Worm (Caenorhabditis elegans): ENCODE measurements around the gene W02D7.6.

W02D7.6 gene

DNA sequence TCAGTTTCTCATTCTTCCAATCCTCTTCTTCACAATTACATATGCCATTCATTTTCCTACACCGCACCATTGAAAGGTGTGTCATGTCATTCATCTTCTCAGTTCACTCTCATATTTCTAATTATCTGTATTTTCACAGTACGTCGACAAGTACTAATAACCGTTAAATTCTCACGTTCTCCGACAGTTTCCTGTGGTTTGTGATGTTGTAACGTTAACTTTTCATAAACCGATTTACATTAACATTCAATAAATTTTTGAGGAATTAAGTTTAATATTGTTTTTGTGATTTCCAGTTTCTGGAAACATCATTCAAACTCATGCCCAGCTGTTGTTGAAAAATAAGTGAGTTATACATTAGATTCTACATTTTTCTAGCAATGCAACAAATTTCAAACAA, 33.1 kb upstream of the W02D7.6 start, which contains the start of gene tmd-2:
Gene tmd-2 (plus strand): TSS at position 301 of the 400 bp plus-strand sequence.
- TF ChIP-seq sma-9 (GFP tag; optimal IDR thresholded peaks at IDR 0.05) (no peak), sma-9 (tag; optimal IDR thresholded peaks at IDR 0.05) (no peak), sem-4 (tag; optimal IDR thresholded peaks at IDR 0.05) (no peak), ama-1 (optimal IDR thresholded peaks at IDR 0.05) (no peak), lin-13 (GFP tag; optimal IDR thresholded peaks at IDR 0.05) (no peak), crh-2 (tag; optimal IDR thresholded peaks at IDR 0.05) (no peak), ceh-16 (tag; optimal IDR thresholded peaks at IDR 0.05) (no peak), ztf-11 (tag; optimal IDR thresholded peaks at IDR 0.05) (no peak), nhr-25 (tag; optimal IDR thresholded peaks at IDR 0.05) (no peak), egl-27 (tag; optimal IDR thresholded peaks at IDR 0.05) (no peak), skn-1 (tag; optimal IDR thresholded peaks at IDR 0.05) (no peak), nhr-129 (tag; optimal IDR thresholded peaks at IDR 0.05) (no peak), F13H6.1 (tag; optimal IDR thresholded peaks at IDR 0.05) (no peak), nhr-237 (tag; optimal IDR thresholded peaks at IDR 0.05) (no peak), nhr-21 (tag; optimal IDR thresholded peaks at IDR 0.05) (no peak), C34F6.9 (tag; optimal IDR thresholded peaks at IDR 0.05) (no peak), ztf-1 (GFP tag; conservative IDR thresholded peaks at IDR 0.05) (no peak), zag-1 (tag; optimal IDR thresholded peaks at IDR 0.05) (no peak)

DNA sequence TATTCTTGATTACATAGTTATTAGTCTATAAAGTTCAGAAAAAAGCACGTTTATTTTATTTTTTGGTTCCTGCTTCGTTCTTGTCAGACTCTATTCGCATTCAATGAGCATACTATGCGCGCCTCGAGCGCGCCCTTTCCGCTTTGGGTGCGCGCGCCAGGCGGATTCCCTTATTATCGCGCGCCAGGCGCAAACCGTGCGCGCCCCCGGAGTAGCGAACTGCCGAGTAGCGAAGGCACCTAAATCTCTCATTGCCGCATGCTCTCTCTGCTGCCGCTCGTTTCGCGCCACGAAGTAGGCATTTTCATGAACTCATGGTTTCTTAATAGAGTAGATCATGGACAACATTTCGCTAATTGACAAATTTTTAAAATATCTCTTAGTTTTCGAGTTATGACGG, 25.8 kb upstream of the W02D7.6 start:
- TF ChIP-seq mbf-1 (tag; optimal IDR thresholded peaks at IDR 0.05) (no peak), nhr-10 (tag; optimal IDR thresholded peaks at IDR 0.05) (no peak), nhr-25 (tag; optimal IDR thresholded peaks at IDR 0.05) (no peak), sem-4 (tag; optimal IDR thresholded peaks at IDR 0.05) (no peak), ztf-11 (tag; optimal IDR thresholded peaks at IDR 0.05) (no peak), fos-1 (tag; optimal IDR thresholded peaks at IDR 0.05) (no peak), ceh-82 (tag; optimal IDR thresholded peaks at IDR 0.05) (no peak), ZK546.5 (tag; optimal IDR thresholded peaks at IDR 0.05) (no peak), ztf-1 (GFP tag; conservative IDR thresholded peaks at IDR 0.05) (no peak), nhr-237 (tag; optimal IDR thresholded peaks at IDR 0.05) (no peak), nhr-12 (tag; optimal IDR thresholded peaks at IDR 0.05) (no peak), nhr-77 (tag; optimal IDR thresholded peaks at IDR 0.05) (no peak), F13H6.1 (tag; optimal IDR thresholded peaks at IDR 0.05) (no peak), elt-3 (tag; optimal IDR thresholded peaks at IDR 0.05) (no peak)

DNA sequence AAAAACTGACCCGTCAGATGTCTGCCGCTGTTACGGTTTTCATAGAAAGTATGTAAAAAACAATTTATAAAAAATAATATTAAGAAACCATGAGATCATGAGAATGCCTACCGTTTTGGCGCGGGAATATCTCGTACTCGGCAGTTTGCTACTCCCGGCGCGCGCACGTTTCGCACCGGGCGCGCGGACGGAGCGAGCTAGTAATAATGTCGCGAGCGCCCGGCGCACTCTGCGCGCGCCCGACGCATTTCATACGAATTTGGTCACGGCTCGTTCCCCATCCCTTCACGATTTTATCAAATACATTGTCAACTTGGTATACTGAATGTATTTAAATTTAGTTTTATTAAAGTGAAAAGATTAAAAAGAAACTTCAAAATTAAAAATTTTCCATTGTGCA, 24.6 kb upstream of the W02D7.6 start:
- no peak for TF ChIP-seq elt-1 (tag; optimal IDR thresholded peaks at IDR 0.05)
- no peak for TF ChIP-seq mab-5 (tag; optimal IDR thresholded peaks at IDR 0.05)
- no peak for TF ChIP-seq crh-2 (tag; optimal IDR thresholded peaks at IDR 0.05)
- no peak for TF ChIP-seq skn-1 (tag; optimal IDR thresholded peaks at IDR 0.05)
- TF ChIP-seq peb-1 (tag; optimal IDR thresholded peaks at IDR 0.05) = no peak
- no peak for TF ChIP-seq nhr-10 (tag; optimal IDR thresholded peaks at IDR 0.05)
- TF ChIP-seq unc-55 (GFP tag; optimal IDR thresholded peaks at IDR 0.05) = no peak
- no peak for TF ChIP-seq blmp-1 (tag; optimal IDR thresholded peaks at IDR 0.05; ENCODE audit: insufficient read depth)
- TF ChIP-seq ztf-11 (tag; optimal IDR thresholded peaks at IDR 0.05) = no peak
- no peak for TF ChIP-seq aly-2 (tag; optimal IDR thresholded peaks at IDR 0.05)
- no peak for TF ChIP-seq zag-1 (tag; optimal IDR thresholded peaks at IDR 0.05)
- no peak for TF ChIP-seq ztf-1 (GFP tag; conservative IDR thresholded peaks at IDR 0.05)
- TF ChIP-seq nhr-12 (tag; optimal IDR thresholded peaks at IDR 0.05) = no peak
- no peak for TF ChIP-seq ceh-82 (tag; optimal IDR thresholded peaks at IDR 0.05)
- no peak for TF ChIP-seq R02D3.7 (tag; optimal IDR thresholded peaks at IDR 0.05)

DNA sequence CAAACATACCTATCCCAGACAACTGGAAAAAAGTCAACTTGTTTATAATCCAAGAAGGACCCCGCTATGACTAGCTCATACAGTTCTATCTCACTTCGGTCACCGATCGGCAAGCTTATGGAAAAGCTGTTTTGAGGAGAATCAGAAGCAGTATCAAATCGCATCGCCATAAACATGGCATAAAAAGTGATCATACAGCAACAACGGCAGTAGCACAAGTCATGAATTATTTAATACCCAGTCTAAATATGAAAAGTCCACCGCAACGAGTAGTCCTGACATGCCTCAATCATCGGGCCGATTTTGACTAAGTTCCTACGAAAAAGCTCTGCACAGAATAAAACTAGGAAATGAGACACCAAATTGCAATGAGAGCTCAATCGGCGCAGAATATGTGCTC, 22.2 kb upstream of the W02D7.6 start:
- TF ChIP-seq peb-1 (tag; optimal IDR thresholded peaks at IDR 0.05) = no peak
- TF ChIP-seq lsy-2 (tag; optimal IDR thresholded peaks at IDR 0.05) = no peak
- TF ChIP-seq ztf-4 (tag; optimal IDR thresholded peaks at IDR 0.05) = no peak
- TF ChIP-seq nhr-10 (tag; optimal IDR thresholded peaks at IDR 0.05) = no peak
- no peak for TF ChIP-seq lin-11 (tag; optimal IDR thresholded peaks at IDR 0.05)
- no peak for TF ChIP-seq C34F6.9 (tag; optimal IDR thresholded peaks at IDR 0.05)
- no peak for TF ChIP-seq elt-1 (tag; optimal IDR thresholded peaks at IDR 0.05)
- no peak for TF ChIP-seq nhr-23 (tag; optimal IDR thresholded peaks at IDR 0.05)
- TF ChIP-seq ztf-11 (tag; optimal IDR thresholded peaks at IDR 0.05) = no peak
- no peak for TF ChIP-seq Y55F3AM.14 (GFP tag; optimal IDR thresholded peaks at IDR 0.05)
- TF ChIP-seq lin-13 (GFP tag; optimal IDR thresholded peaks at IDR 0.05) = no peak
- TF ChIP-seq skn-1 (tag; optimal IDR thresholded peaks at IDR 0.05) = no peak
- TF ChIP-seq nhr-6 (tag; optimal IDR thresholded peaks at IDR 0.05) = no peak

Measured in whole organism, L2 larva.